Worm (Caenorhabditis elegans): ENCODE results near the gene rig-1.

ce11 chrX:8709424-8709823 lies 49.0 kb downstream of the rig-1 start, which contains the start of gene kreg-1:
- TF ChIP-seq nhr-237 (tag; optimal IDR thresholded peaks at IDR 0.05): no peak
- TF ChIP-seq nhr-129 (tag; optimal IDR thresholded peaks at IDR 0.05): peak; percentile 16
- TF ChIP-seq nhr-11 (tag; optimal IDR thresholded peaks at IDR 0.05): no peak
- no peak for TF ChIP-seq mdl-1 (tag; optimal IDR thresholded peaks at IDR 0.05)
- no peak for TF ChIP-seq lsy-2 (tag; optimal IDR thresholded peaks at IDR 0.05)
- TF ChIP-seq ZK546.5 (tag; optimal IDR thresholded peaks at IDR 0.05): no peak
- TF ChIP-seq nhr-23 (tag; optimal IDR thresholded peaks at IDR 0.05): no peak
- TF ChIP-seq nhr-12 (tag; optimal IDR thresholded peaks at IDR 0.05): no peak
